Fruit fly (Drosophila melanogaster) whole organism: Measurements from ENCODE around the gene Argk2.

Experiments
- CG8478 ChIP-seq: fragments of >200 bp; optimal IDR thresholded peaks from 2 replicates; lab custom pipeline; 2018; ENCODE audit warnings: inconsistent platforms
- Dll ChIP-seq: fragments of >200 bp; optimal IDR thresholded peaks from 2 replicates; lab custom pipeline; 2017
- pan ChIP-seq: fragments of >200 bp; optimal IDR thresholded peaks from 2 replicates; lab custom pipeline; 2017
- psq ChIP-seq: fragments of >200 bp; optimal IDR thresholded peaks from 2 replicates; lab custom pipeline; 2017
- usp ChIP-seq: fragments of >200 bp; optimal IDR thresholded peaks from 2 replicates; lab custom pipeline; 2017; ENCODE audit warnings: missing biosample characterization, missing genetic modification characterization, mixed read lengths

DNA sequence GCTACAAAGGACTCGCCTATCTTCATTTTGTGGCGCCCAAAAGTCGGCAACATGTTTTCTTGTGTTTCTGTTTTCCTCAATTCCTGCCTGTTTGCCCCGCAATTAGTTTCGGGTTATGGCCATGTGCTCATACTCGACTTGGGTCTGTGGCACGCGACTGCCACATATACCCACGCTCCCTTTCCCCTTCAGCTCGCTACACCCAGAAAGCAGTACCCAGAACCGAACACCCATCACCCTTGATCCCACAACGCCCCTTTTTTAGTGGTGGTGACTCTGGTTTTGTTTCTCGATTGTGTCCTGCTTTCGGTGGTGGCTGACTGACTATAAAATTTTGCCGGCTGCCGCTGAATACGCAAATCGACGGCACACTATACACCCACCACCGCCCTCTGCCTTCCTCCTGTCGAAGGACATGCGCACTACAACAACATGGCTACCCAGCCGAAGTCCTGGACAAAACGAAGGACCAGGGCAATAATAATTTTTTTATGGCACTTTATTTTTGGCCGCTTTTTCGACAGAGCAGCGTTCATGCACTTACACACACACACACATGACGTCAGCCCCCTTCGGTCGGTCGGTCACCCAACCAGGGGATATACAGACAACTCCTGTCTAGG is 3.3 kb downstream of the Argk2 start:
- TF ChIP-seq CG8478 (lab: Kevin White, UChicago), result no peak
- TF ChIP-seq psq (lab: Kevin White, UChicago), result no peak
- no peak for TF ChIP-seq usp (GFP tag; lab: Kevin White, UChicago)
- TF ChIP-seq pan, result no peak
- no peak for TF ChIP-seq Dll
